Worm (Caenorhabditis elegans): Measurements from ENCODE around the gene mcm-7.

Gene mcm-7

DNA sequence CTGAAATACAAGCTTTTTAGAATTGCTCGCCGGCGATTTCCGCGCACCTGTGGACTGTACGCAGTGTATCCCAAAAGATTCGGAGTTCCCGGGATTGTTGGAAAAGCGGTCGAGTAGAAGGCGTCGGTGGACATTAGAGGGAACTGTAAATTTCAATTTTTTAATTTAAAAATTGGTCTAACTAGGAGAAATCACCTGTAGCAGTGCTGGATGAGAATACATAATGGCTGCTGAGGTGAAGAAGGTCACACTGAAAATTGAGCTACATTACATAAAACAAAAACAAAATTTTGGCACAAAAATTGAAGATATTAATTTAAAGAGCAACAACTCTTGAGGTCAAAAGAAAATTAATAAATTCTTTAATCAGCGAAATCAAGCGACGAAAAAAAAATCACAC lies 27.7 kb downstream of the mcm-7 start, which contains the start of gene neg-1:
TSS of gene neg-1 (minus strand) at position 250 of the 400 bp plus-strand sequence.
- TF ChIP-seq unc-62 (GFP tag; optimal IDR thresholded peaks at IDR 0.05) = no peak
- no peak for TF ChIP-seq ceh-43 (GFP tag; optimal IDR thresholded peaks at IDR 0.05)
- no peak for TF ChIP-seq nhr-237 (tag; optimal IDR thresholded peaks at IDR 0.05)
- no peak for TF ChIP-seq ceh-83 (GFP tag; optimal IDR thresholded peaks at IDR 0.05)
- TF ChIP-seq ceh-39 (tag; optimal IDR thresholded peaks at IDR 0.05) = no peak
- TF ChIP-seq tbx-8 (GFP tag; optimal IDR thresholded peaks at IDR 0.05) = no peak
- TF ChIP-seq flh-1 (GFP tag; optimal IDR thresholded peaks at IDR 0.05) = no peak

DNA sequence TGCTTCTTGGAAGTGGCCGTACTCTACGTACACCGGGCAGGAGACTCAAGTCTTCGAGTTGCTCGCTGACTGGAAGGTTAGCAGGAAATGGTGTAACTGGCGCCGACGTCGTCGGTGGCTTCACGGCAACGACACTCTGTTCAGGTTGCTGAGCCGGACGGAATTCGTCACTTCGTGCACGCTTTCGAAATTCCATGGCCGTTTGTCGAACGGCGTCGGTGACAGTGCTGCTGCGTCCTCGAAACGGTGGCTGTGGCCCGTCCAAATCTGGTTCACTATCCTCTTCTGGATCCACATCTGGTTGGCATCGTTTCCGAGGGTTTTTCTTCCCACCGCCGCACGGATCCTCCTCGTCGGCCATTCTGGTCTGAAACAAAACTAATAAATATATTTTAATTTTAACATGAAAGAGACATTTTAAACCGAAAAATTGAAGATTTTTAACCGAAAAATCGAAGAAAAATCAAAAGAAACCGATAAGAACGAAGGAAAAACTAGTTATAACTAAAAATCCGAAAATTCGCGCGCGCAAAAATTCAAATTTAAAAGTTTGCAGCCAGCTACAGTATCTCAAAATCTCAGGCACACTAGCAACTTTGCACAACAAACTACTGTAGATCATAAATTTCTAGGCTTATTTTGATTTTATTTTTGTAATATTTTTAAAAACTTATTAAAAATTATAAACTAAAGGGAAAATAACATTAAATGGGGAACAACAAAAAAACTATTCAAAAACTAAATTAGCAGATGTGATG lies 29.0 kb downstream of the mcm-7 start, which contains the start of gene F32D1.7:
TSS of gene F32D1.7 (minus strand) at position 367 of the 758 bp plus-strand sequence.
- TF ChIP-seq ztf-11 (tag; optimal IDR thresholded peaks at IDR 0.05) (no peak), nhr-12 (tag; optimal IDR thresholded peaks at IDR 0.05) (no peak), drap-1 (GFP tag; optimal IDR thresholded peaks at IDR 0.05) (no peak), elt-1 (tag; optimal IDR thresholded peaks at IDR 0.05; ENCODE audit: borderline replicate concordance, insufficient read depth) (no peak), mls-2 (tag; optimal IDR thresholded peaks at IDR 0.05) (no peak), nhr-28 (tag; optimal IDR thresholded peaks at IDR 0.05) (no peak), zip-8 (tag; optimal IDR thresholded peaks at IDR 0.05) (no peak), lin-13 (tag; optimal IDR thresholded peaks at IDR 0.05) (no peak), mep-1 (tag; optimal IDR thresholded peaks at IDR 0.05) (no peak), nhr-2 (tag; optimal IDR thresholded peaks at IDR 0.05) (no peak), snpc-4 (tag; optimal IDR thresholded peaks at IDR 0.05) (no peak), unc-39 (tag; optimal IDR thresholded peaks at IDR 0.05) (no peak), ham-2 (GFP tag; optimal IDR thresholded peaks at IDR 0.05) (no peak), bed-3 (GFP tag; optimal IDR thresholded peaks at IDR 0.05) (no peak), ceh-43 (GFP tag; optimal IDR thresholded peaks at IDR 0.05) (no peak)

DNA sequence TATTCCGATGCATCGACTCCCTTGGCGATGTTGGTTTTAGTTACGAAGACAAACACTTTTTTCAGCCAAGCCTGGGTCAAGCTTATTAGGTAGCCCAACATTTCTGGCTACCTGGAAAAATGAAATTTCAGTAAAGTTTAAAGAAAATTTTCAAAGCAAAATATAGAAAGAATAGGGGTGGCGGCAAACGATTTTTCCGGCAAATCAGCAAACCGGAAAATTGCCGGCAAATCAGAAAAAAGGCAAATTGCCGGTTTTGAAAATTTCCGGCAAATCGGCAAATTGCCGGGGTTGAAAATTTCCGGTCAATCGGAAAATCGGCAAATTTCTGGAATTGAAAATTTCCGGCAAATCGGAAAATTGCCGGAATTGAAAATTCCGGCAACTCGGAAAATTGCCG lies 30.7 kb downstream of the mcm-7 start, which contains the start of gene F32D1.8:
TSS of gene F32D1.8 (minus strand) at position 101 of the 400 bp plus-strand sequence.
- TF ChIP-seq ces-1 (GFP tag; optimal IDR thresholded peaks at IDR 0.05) = no peak
- TF ChIP-seq blmp-1 (tag; optimal IDR thresholded peaks at IDR 0.05) = no peak
- TF ChIP-seq zip-8 (tag; optimal IDR thresholded peaks at IDR 0.05) = no peak
- TF ChIP-seq mab-5 (tag; optimal IDR thresholded peaks at IDR 0.05) = no peak
- no peak for TF ChIP-seq cnd-1 (tag; optimal IDR thresholded peaks at IDR 0.05)
- TF ChIP-seq nhr-76 (tag; optimal IDR thresholded peaks at IDR 0.05) = no peak
- no peak for TF ChIP-seq nhr-12 (tag; optimal IDR thresholded peaks at IDR 0.05)
- TF ChIP-seq tbx-8 (GFP tag; optimal IDR thresholded peaks at IDR 0.05) = no peak
- no peak for TF ChIP-seq drap-1 (GFP tag; optimal IDR thresholded peaks at IDR 0.05)
- TF ChIP-seq elt-1 (tag; optimal IDR thresholded peaks at IDR 0.05; ENCODE audit: borderline replicate concordance, insufficient read depth) = no peak
- TF ChIP-seq lin-32 (GFP tag; optimal IDR thresholded peaks at IDR 0.05) = no peak
- no peak for TF ChIP-seq ceh-39 (tag; optimal IDR thresholded peaks at IDR 0.05)
- no peak for TF ChIP-seq unc-62 (GFP tag; optimal IDR thresholded peaks at IDR 0.05)
- no peak for TF ChIP-seq ceh-43 (GFP tag; optimal IDR thresholded peaks at IDR 0.05)
- TF ChIP-seq flh-1 (GFP tag; optimal IDR thresholded peaks at IDR 0.05) = no peak
- no peak for TF ChIP-seq bed-3 (GFP tag; optimal IDR thresholded peaks at IDR 0.05)
- TF ChIP-seq unc-39 (tag; optimal IDR thresholded peaks at IDR 0.05) = no peak
- no peak for TF ChIP-seq nhr-28 (tag; optimal IDR thresholded peaks at IDR 0.05)

DNA sequence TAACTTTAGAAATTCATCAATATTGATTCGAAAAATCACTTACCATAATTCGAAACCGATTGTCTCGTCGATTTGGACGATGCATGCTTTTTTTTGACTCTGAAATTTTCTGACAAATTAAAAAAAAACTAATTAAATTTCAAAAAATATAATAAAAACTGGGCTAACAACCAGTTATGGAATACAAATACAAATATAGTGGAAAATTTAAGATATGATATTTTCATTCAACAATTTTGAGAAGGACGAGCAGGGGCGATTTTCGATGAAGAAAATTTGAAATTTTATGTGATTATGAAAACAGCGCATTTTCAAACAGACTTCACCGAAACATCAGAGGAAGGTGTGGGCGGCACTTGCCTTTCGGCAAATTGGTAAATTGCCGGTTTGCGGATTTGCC lies 35.3 kb downstream of the mcm-7 start, which contains the start of gene F13A2.1:
TSS of gene F13A2.1 (minus strand) at position 101 of the 400 bp plus-strand sequence.
- TF ChIP-seq ceh-83 (GFP tag; optimal IDR thresholded peaks at IDR 0.05) (no peak), snpc-4 (tag; optimal IDR thresholded peaks at IDR 0.05) (no peak), ces-1 (GFP tag; optimal IDR thresholded peaks at IDR 0.05) (no peak), ztf-11 (tag; optimal IDR thresholded peaks at IDR 0.05) (no peak), drap-1 (GFP tag; optimal IDR thresholded peaks at IDR 0.05) (no peak), sptf-1 (tag; optimal IDR thresholded peaks at IDR 0.05) (no peak), elt-3 (tag; optimal IDR thresholded peaks at IDR 0.05) (no peak), lsy-2 (tag; optimal IDR thresholded peaks at IDR 0.05) (no peak), M03D4.4 (tag; optimal IDR thresholded peaks at IDR 0.05) (no peak), mab-5 (tag; optimal IDR thresholded peaks at IDR 0.05) (no peak), mep-1 (tag; optimal IDR thresholded peaks at IDR 0.05) (no peak), tbx-8 (GFP tag; optimal IDR thresholded peaks at IDR 0.05) (no peak), nhr-2 (tag; optimal IDR thresholded peaks at IDR 0.05) (no peak), elt-1 (tag; optimal IDR thresholded peaks at IDR 0.05; ENCODE audit: borderline replicate concordance, insufficient read depth) (no peak), flh-1 (GFP tag; optimal IDR thresholded peaks at IDR 0.05) (no peak), ceh-39 (tag; optimal IDR thresholded peaks at IDR 0.05) (no peak), nhr-76 (tag; optimal IDR thresholded peaks at IDR 0.05) (no peak)
